Worm (Caenorhabditis elegans) whole organism, L3 larva: ENCODE measurements around the gene cyp-29A2.

Experiments
- ama-1 ChIP-seq: fragments of 150-350 bp; optimal IDR thresholded peaks from 2 replicates; lab custom pipeline; 2018
- egl-27 ChIP-seq: sonication (generic microtip); optimal IDR thresholded peaks from 4 replicates; lab custom pipeline; 2017; ENCODE audit warnings: missing biosample characterization, missing genetic modification reagents, missing genetic modification characterization
- fos-1 ChIP-seq: fragments of 150-350 bp; optimal IDR thresholded peaks from 2 replicates; lab custom pipeline; 2014; ENCODE audit warnings: missing biosample characterization, missing genetic modification characterization
- hmg-11 ChIP-seq: sonication (generic microtip); optimal IDR thresholded peaks from 2 replicates; lab custom pipeline; 2016; ENCODE audit warnings: missing genetic modification characterization, missing compliant biosample characterization
- lsy-12 ChIP-seq: sonication (generic microtip); optimal IDR thresholded peaks from 2 replicates; lab custom pipeline; 2016; ENCODE audit warnings: mild to moderate bottlenecking, missing genetic modification characterization, missing compliant biosample characterization
- nhr-12 ChIP-seq: fragments of 150-350 bp; optimal IDR thresholded peaks from 2 replicates; lab custom pipeline; 2014; ENCODE audit warnings: missing biosample characterization, missing genetic modification characterization
- nhr-25 ChIP-seq: sonication (generic microtip); optimal IDR thresholded peaks from 2 replicates; lab custom pipeline; 2017; ENCODE audit warnings: missing biosample characterization, missing genetic modification characterization
- nhr-28 ChIP-seq: fragments of 150-350 bp; optimal IDR thresholded peaks from 2 replicates; lab custom pipeline; 2014; ENCODE audit warnings: missing biosample characterization, missing genetic modification characterization
- nhr-67 ChIP-seq: fragments of 150-350 bp; optimal IDR thresholded peaks from 2 replicates; lab custom pipeline; 2014; ENCODE audit warnings: missing biosample characterization, missing genetic modification characterization
- pqm-1 ChIP-seq: fragments of 150-350 bp; optimal IDR thresholded peaks from 2 replicates; lab custom pipeline; 2017; ENCODE audit warnings: missing biosample characterization, missing genetic modification characterization, inconsistent platforms
- sea-2 ChIP-seq: fragments of 150-350 bp; sonication (generic microtip); optimal IDR thresholded peaks from 4 replicates; lab custom pipeline; 2014; ENCODE audit warnings: missing biosample characterization, missing genetic modification reagents, missing genetic modification characterization
- snpc-4 ChIP-seq: fragments of 150-350 bp; optimal IDR thresholded peaks from 2 replicates; lab custom pipeline; 2014; ENCODE audit warnings: missing biosample characterization, missing genetic modification characterization
- unc-62 ChIP-seq: fragments of 150-350 bp; sonication (generic microtip); optimal IDR thresholded peaks from 4 replicates; lab custom pipeline; 2014; ENCODE audit warnings: missing biosample characterization, missing genetic modification reagents, missing genetic modification characterization
- ztf-11 ChIP-seq: fragments of 150-350 bp; optimal IDR thresholded peaks from 2 replicates; lab custom pipeline; 2014; ENCODE audit warnings: missing biosample characterization, missing genetic modification characterization

DNA sequence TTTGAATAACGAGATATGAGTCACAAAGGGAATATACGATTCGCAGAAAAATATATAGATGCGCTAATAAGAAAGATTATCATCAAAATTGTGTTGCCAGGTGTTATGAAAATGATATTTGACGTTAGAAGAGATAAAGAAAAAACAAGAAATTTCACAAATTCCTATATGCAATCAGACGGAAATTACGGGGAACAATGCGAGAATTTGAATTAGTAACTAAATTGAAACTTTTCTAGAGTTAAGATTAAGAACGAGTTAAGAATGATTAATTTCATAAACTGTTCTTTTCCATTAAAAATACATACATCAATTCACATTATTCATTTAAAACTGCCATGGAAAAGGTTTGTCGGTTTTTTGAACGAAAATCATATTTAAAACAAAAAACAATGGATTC is 21.3 kb upstream of the cyp-29A2 start, which contains the start of gene clc-6:
- TF ChIP-seq ztf-11 (no peak), unc-62 (GFP tag; lab: Kevin White, UChicago) (no peak), fos-1 (tag; lab: Kevin White, UChicago) (no peak), nhr-12 (tag; lab: Kevin White, UChicago) (no peak), nhr-28 (tag; lab: Kevin White, UChicago) (no peak), sea-2 (GFP tag; lab: Kevin White, UChicago) (no peak), nhr-25 (no peak), pqm-1 (tag; lab: Kevin White, UChicago) (no peak), egl-27 (tag; lab: Kevin White, UChicago) (no peak), ama-1 (lab: Kevin White, UChicago) (no peak), nhr-67 (tag; lab: Kevin White, UChicago) (no peak), snpc-4 (tag; lab: Kevin White, UChicago) (no peak), hmg-11 (tag; lab: Kevin White, UChicago) (no peak), lsy-12 (tag; lab: Kevin White, UChicago) (no peak)
